Worm (Caenorhabditis elegans): Measurements from ENCODE around the gene C40H1.3.

Gene C40H1.3

ce11 chrIII:9329266-9329665 is at the start of gene C40H1.3:
TSS of gene C40H1.3 (minus strand) at chrIII:9329366.
- TF ChIP-seq aly-1 (tag; optimal IDR thresholded peaks at IDR 0.05) (no peak), tbx-11 (GFP tag; IDR thresholded peaks at IDR 0.05) (no peak)

- TF ChIP-seq ceh-36 (tag; optimal IDR thresholded peaks at IDR 0.05), result no peak
- no peak for TF ChIP-seq ceh-13 (GFP tag; optimal IDR thresholded peaks at IDR 0.05)
These were observed 47.5 kb upstream of the C40H1.3 start for ce11 chrIII:9376701-9377100.

- TF ChIP-seq scrt-1 (GFP tag; IDR thresholded peaks at IDR 0.05) (no peak), aly-1 (tag; optimal IDR thresholded peaks at IDR 0.05) (no peak), flt-1 (GFP tag; IDR thresholded peaks at IDR 0.05) (no peak), sea-1 (GFP tag; conservative IDR thresholded peaks at IDR 0.05) (no peak), ceh-36 (tag; optimal IDR thresholded peaks at IDR 0.05) (no peak), ama-1 (optimal IDR thresholded peaks at IDR 0.05) (no peak), ceh-13 (GFP tag; optimal IDR thresholded peaks at IDR 0.05) (no peak), ets-7 (tag; optimal IDR thresholded peaks at IDR 0.05) (no peak), tbx-11 (GFP tag; IDR thresholded peaks at IDR 0.05) (no peak), tra-4 (tag; optimal IDR thresholded peaks at IDR 0.05) (no peak), F13C5.2 (tag; optimal IDR thresholded peaks at IDR 0.05) (no peak), pes-1 (GFP tag; IDR thresholded peaks at IDR 0.05) (no peak), tbx-37 (GFP tag; conservative IDR thresholded peaks at IDR 0.05) (no peak), hnd-1 (tag; optimal IDR thresholded peaks at IDR 0.05) (no peak), B0310.2 (tag; optimal IDR thresholded peaks at IDR 0.05) (no peak)
These were observed 44.6 kb upstream of the C40H1.3 start for ce11 chrIII:9373779-9374178.

ce11 chrIII:9366971-9367370 is 37.8 kb upstream of the C40H1.3 start, which contains the start of gene crn-6:
TSS of gene crn-6 (plus strand) at chrIII:9367271.
- TF ChIP-seq tra-4 (tag; optimal IDR thresholded peaks at IDR 0.05), result no peak
- no peak for TF ChIP-seq ceh-13 (GFP tag; optimal IDR thresholded peaks at IDR 0.05)
- no peak for TF ChIP-seq hmbx-1 (tag; optimal IDR thresholded peaks at IDR 0.05)
- no peak for TF ChIP-seq sea-1 (GFP tag; conservative IDR thresholded peaks at IDR 0.05)
- TF ChIP-seq F13C5.2 (tag; optimal IDR thresholded peaks at IDR 0.05), result no peak
- no peak for TF ChIP-seq tbx-11 (GFP tag; IDR thresholded peaks at IDR 0.05)

- TF ChIP-seq hmbx-1 (tag; optimal IDR thresholded peaks at IDR 0.05) (no peak), B0310.2 (tag; optimal IDR thresholded peaks at IDR 0.05) (no peak), scrt-1 (GFP tag; IDR thresholded peaks at IDR 0.05) (no peak), tbx-11 (GFP tag; IDR thresholded peaks at IDR 0.05) (no peak), hnd-1 (tag; optimal IDR thresholded peaks at IDR 0.05) (no peak), ama-1 (optimal IDR thresholded peaks at IDR 0.05) (no peak), hmg-4 (GFP tag; optimal IDR thresholded peaks at IDR 0.05) (no peak), F13C5.2 (tag; optimal IDR thresholded peaks at IDR 0.05) (no peak), ceh-36 (tag; optimal IDR thresholded peaks at IDR 0.05) (no peak), aly-1 (tag; optimal IDR thresholded peaks at IDR 0.05) (no peak), sea-1 (GFP tag; conservative IDR thresholded peaks at IDR 0.05) (no peak), pes-1 (GFP tag; IDR thresholded peaks at IDR 0.05) (no peak), tra-4 (tag; optimal IDR thresholded peaks at IDR 0.05) (no peak), ceh-13 (GFP tag; optimal IDR thresholded peaks at IDR 0.05) (no peak), tbx-37 (GFP tag; conservative IDR thresholded peaks at IDR 0.05) (no peak), flt-1 (GFP tag; IDR thresholded peaks at IDR 0.05) (no peak), ets-7 (tag; optimal IDR thresholded peaks at IDR 0.05) (no peak)
These were observed 37.2 kb upstream of the C40H1.3 start for ce11 chrIII:9366376-9366775.

ce11 chrIII:9361228-9361627 is 32.1 kb upstream of the C40H1.3 start, which contains the start of gene flp-25:
TSS of gene flp-25 (plus strand) at chrIII:9361528.
- TF ChIP-seq B0310.2 (tag; optimal IDR thresholded peaks at IDR 0.05) (no peak), hnd-1 (tag; optimal IDR thresholded peaks at IDR 0.05) (no peak), tbx-37 (GFP tag; conservative IDR thresholded peaks at IDR 0.05) (no peak), ets-7 (tag; optimal IDR thresholded peaks at IDR 0.05) (no peak), ama-1 (optimal IDR thresholded peaks at IDR 0.05) (no peak), F13C5.2 (tag; optimal IDR thresholded peaks at IDR 0.05) (no peak), hmg-4 (GFP tag; optimal IDR thresholded peaks at IDR 0.05) (no peak), hmbx-1 (tag; optimal IDR thresholded peaks at IDR 0.05) (no peak), tra-4 (tag; optimal IDR thresholded peaks at IDR 0.05) (no peak), pes-1 (GFP tag; IDR thresholded peaks at IDR 0.05) (no peak), ceh-13 (GFP tag; optimal IDR thresholded peaks at IDR 0.05) (no peak), sea-1 (GFP tag; conservative IDR thresholded peaks at IDR 0.05) (no peak), scrt-1 (GFP tag; IDR thresholded peaks at IDR 0.05) (no peak), aly-1 (tag; optimal IDR thresholded peaks at IDR 0.05) (no peak), ceh-36 (tag; optimal IDR thresholded peaks at IDR 0.05) (no peak), tbx-11 (GFP tag; IDR thresholded peaks at IDR 0.05) (no peak), flt-1 (GFP tag; IDR thresholded peaks at IDR 0.05) (no peak)

ce11 chrIII:9359060-9359459 is 29.9 kb upstream of the C40H1.3 start, which contains the start of gene K04H4.5:
TSS of gene K04H4.5 (plus strand) at chrIII:9359360.
- no peak for TF ChIP-seq tbx-37 (GFP tag; conservative IDR thresholded peaks at IDR 0.05)
- no peak for TF ChIP-seq ama-1 (optimal IDR thresholded peaks at IDR 0.05)
- TF ChIP-seq pes-1 (GFP tag; IDR thresholded peaks at IDR 0.05), result no peak
- TF ChIP-seq hmbx-1 (tag; optimal IDR thresholded peaks at IDR 0.05), result no peak
- no peak for TF ChIP-seq aly-1 (tag; optimal IDR thresholded peaks at IDR 0.05)
- no peak for TF ChIP-seq tbx-11 (GFP tag; IDR thresholded peaks at IDR 0.05)
- no peak for TF ChIP-seq F13C5.2 (tag; optimal IDR thresholded peaks at IDR 0.05)
- no peak for TF ChIP-seq sea-1 (GFP tag; conservative IDR thresholded peaks at IDR 0.05)
- TF ChIP-seq flt-1 (GFP tag; IDR thresholded peaks at IDR 0.05), result no peak
- no peak for TF ChIP-seq ceh-13 (GFP tag; optimal IDR thresholded peaks at IDR 0.05)
- TF ChIP-seq ets-7 (tag; optimal IDR thresholded peaks at IDR 0.05), result no peak
- TF ChIP-seq tra-4 (tag; optimal IDR thresholded peaks at IDR 0.05), result no peak
- TF ChIP-seq scrt-1 (GFP tag; IDR thresholded peaks at IDR 0.05), result no peak
- TF ChIP-seq hmg-4 (GFP tag; optimal IDR thresholded peaks at IDR 0.05), result no peak
- no peak for TF ChIP-seq ceh-36 (tag; optimal IDR thresholded peaks at IDR 0.05)
- TF ChIP-seq B0310.2 (tag; optimal IDR thresholded peaks at IDR 0.05), result no peak
- TF ChIP-seq hnd-1 (tag; optimal IDR thresholded peaks at IDR 0.05), result no peak

- TF ChIP-seq aly-1 (tag; optimal IDR thresholded peaks at IDR 0.05), result no peak
- TF ChIP-seq pes-1 (GFP tag; IDR thresholded peaks at IDR 0.05), result no peak
- TF ChIP-seq ceh-13 (GFP tag; optimal IDR thresholded peaks at IDR 0.05), result no peak
- no peak for TF ChIP-seq B0310.2 (tag; optimal IDR thresholded peaks at IDR 0.05)
- no peak for TF ChIP-seq ets-7 (tag; optimal IDR thresholded peaks at IDR 0.05)
- TF ChIP-seq ceh-36 (tag; optimal IDR thresholded peaks at IDR 0.05), result no peak
- no peak for TF ChIP-seq F13C5.2 (tag; optimal IDR thresholded peaks at IDR 0.05)
- no peak for TF ChIP-seq hmbx-1 (tag; optimal IDR thresholded peaks at IDR 0.05)
- no peak for TF ChIP-seq tra-4 (tag; optimal IDR thresholded peaks at IDR 0.05)
- TF ChIP-seq hmg-4 (GFP tag; optimal IDR thresholded peaks at IDR 0.05), result no peak
- no peak for TF ChIP-seq sea-1 (GFP tag; conservative IDR thresholded peaks at IDR 0.05)
- TF ChIP-seq scrt-1 (GFP tag; IDR thresholded peaks at IDR 0.05), result no peak
- TF ChIP-seq hnd-1 (tag; optimal IDR thresholded peaks at IDR 0.05), result no peak
- TF ChIP-seq tbx-11 (GFP tag; IDR thresholded peaks at IDR 0.05), result no peak
- TF ChIP-seq tbx-37 (GFP tag; conservative IDR thresholded peaks at IDR 0.05), result no peak
- no peak for TF ChIP-seq flt-1 (GFP tag; IDR thresholded peaks at IDR 0.05)
- TF ChIP-seq ama-1 (optimal IDR thresholded peaks at IDR 0.05), result no peak
These were observed 26.3 kb upstream of the C40H1.3 start, which contains the start of gene chtb-1 for ce11 chrIII:9355412-9355969. TSS of gene chtb-1 (minus strand) at chrIII:9355462.

Measured in whole organism, early embryonic.